Worm (Caenorhabditis elegans) whole organism, L4/young adult: Measurements from ENCODE around the gene fbxl-5.
"Not testable (repeated sequence)": the region's sequence is repeated elsewhere in the genome, so short reads cannot be mapped to it uniquely, and the experiment has no call there.

Source experiments
- W03F9.2 ChIP-seq: fragments of 150-350 bp; optimal IDR thresholded peaks from 2 replicates; lab custom pipeline; 2014; ENCODE audit warnings: missing biosample characterization, missing genetic modification characterization
- dao-5 ChIP-seq: sonication (generic microtip); optimal IDR thresholded peaks from 2 replicates; lab custom pipeline; 2016; ENCODE audit warnings: missing genotype, missing genetic modification characterization, moderate library complexity, missing compliant biosample characterization

DNA sequence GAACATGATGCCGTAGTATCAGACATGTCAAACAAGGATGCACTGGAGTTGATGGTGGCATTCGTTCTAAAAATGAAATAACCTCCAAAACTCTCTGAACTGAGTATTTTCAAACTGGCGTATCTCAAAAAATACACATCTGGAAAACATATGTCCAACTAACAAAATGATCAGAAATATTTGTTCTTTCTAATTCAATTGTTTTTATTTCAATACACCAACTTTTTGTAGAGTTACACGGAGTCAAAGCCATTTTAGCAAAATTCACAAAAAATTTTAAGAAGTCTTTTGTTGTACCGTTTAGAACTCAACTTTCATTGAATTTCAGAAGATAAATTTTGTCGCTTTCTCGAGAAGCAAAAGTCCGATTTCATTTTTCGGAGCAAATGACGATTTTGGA lies 39.2 kb upstream of the fbxl-5 start, which contains the start of gene srsx-40:
- not testable (repeated sequence) for TF ChIP-seq W03F9.2, dao-5 (tag; lab: Kevin White, UChicago)
